Fruit fly (Drosophila melanogaster) whole organism, pupa: ENCODE results near the gene sau.

Experiments
- CG12605 ChIP-seq: fragments of 200-800 bp; sonication (Bioruptor generic); IDR thresholded peaks from 2 replicates; pipeline ENCODE4 v1.3.6; 2022; ENCODE audit warnings: missing biosample characterization, missing genetic modification characterization
- CG4496 ChIP-seq: fragments of 200-800 bp; sonication (Bioruptor generic); IDR thresholded peaks from 3 replicates; pipeline ENCODE4 v1.3.6; 2022; ENCODE audit warnings: missing biosample characterization, missing genetic modification characterization
- CG8301 ChIP-seq: fragments of 200-800 bp; sonication (Bioruptor generic); optimal IDR thresholded peaks from 2 replicates; lab custom pipeline; 2018; ENCODE audit warnings: missing biosample characterization, mild to moderate bottlenecking, missing genetic modification characterization
- Snoo ChIP-seq: fragments of 200-800 bp; sonication (Bioruptor generic); optimal IDR thresholded peaks from 3 replicates; lab custom pipeline; 2017; ENCODE audit warnings: missing biosample characterization, mild to moderate bottlenecking, missing genetic modification characterization, inconsistent platforms

- TF ChIP-seq CG8301 (tag; lab: Kevin White, UChicago) (peak; percentile 99), Snoo (tag; lab: Kevin White, UChicago) (peak; percentile 98), CG4496 (no peak), CG12605 (GFP tag; lab: Robert Waterston, UW) (no peak)
Measured at dm6 chr2L:2198613-2199432, 27.3 kb upstream of the sau start.
